Worm (Caenorhabditis elegans) whole organism, L4/young adult: Measurements from ENCODE around the gene Y11D7A.9.

Experiments used
- W03F9.2 ChIP-seq: fragments of 150-350 bp; optimal IDR thresholded peaks from 2 replicates; lab custom pipeline; 2014; ENCODE audit warnings: missing biosample characterization, missing genetic modification characterization
- dao-5 ChIP-seq: sonication (generic microtip); optimal IDR thresholded peaks from 2 replicates; lab custom pipeline; 2016; ENCODE audit warnings: missing genotype, missing genetic modification characterization, moderate library complexity, missing compliant biosample characterization

DNA sequence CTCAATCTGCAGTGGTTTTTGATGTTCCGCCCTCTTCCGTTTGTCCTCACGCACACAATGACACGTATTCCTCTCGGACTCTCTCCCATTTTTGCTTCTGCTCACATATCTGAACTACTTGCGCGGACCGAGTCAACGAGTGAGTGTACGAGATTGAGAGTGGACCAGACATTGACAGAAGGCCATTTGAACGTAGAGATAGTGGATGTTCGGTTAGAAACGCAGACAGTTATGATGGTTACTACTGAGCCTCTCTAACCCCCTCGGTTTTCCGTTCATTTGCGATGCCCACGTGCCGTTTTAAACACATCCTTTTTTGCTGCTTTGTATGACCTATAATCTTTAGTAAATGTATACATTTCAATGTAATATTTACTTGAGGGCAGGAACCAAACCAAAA is 39.5 kb downstream of the Y11D7A.9 start:
- TF ChIP-seq dao-5 (tag; lab: Kevin White, UChicago): no peak
- no peak for TF ChIP-seq W03F9.2 (tag; lab: Kevin White, UChicago)
